Fruit fly (Drosophila melanogaster) whole organism, embryonic: ENCODE results near the gene CG13843.
A peak's percentile ranks its signal among the peaks of the same experiment; 100 is the strongest.

Experiments
- Atf6 ChIP-seq: fragments of 200-800 bp; sonication (Bioruptor generic); IDR thresholded peaks from 2 replicates; pipeline ENCODE4 v1.3.6; 2022; ENCODE audit warnings: missing biosample characterization, missing genetic modification characterization
- CG10654 ChIP-seq: fragments of 200-800 bp; sonication (Bioruptor generic); optimal IDR thresholded peaks from 2 replicates; lab custom pipeline; 2016; ENCODE audit warnings: missing biosample characterization, missing genetic modification characterization
- CG11695 ChIP-seq: fragments of 200-800 bp; sonication (Bioruptor generic); IDR thresholded peaks from 3 replicates; pipeline ENCODE4 v1.3.6; 2022; ENCODE audit warnings: missing biosample characterization, missing genetic modification characterization
- CG14014 ChIP-seq: fragments of 200-800 bp; sonication (Bioruptor generic); IDR thresholded peaks from 2 replicates; pipeline ENCODE4 v1.3.6; 2022; ENCODE audit warnings: missing biosample characterization, missing genetic modification characterization
- CG1603 ChIP-seq: fragments of 200-800 bp; sonication (Bioruptor generic); optimal IDR thresholded peaks from 2 replicates; lab custom pipeline; 2019; ENCODE audit warnings: missing biosample characterization, mild to moderate bottlenecking, missing genetic modification characterization, moderate library complexity
- CG1647 ChIP-seq: fragments of 200-800 bp; sonication (Bioruptor generic); optimal IDR thresholded peaks from 3 replicates; lab custom pipeline; 2016; ENCODE audit warnings: missing biosample characterization, missing genetic modification characterization
- CG17328 ChIP-seq: fragments of 200-800 bp; sonication (Bioruptor generic); IDR thresholded peaks from 2 replicates; pipeline ENCODE4 v1.3.6; 2022; ENCODE audit warnings: missing biosample characterization, missing genetic modification characterization
- CG17802 ChIP-seq: fragments of 200-800 bp; sonication (Bioruptor generic); optimal IDR thresholded peaks from 2 replicates; lab custom pipeline; 2018; ENCODE audit warnings: missing biosample characterization, mild to moderate bottlenecking, missing genetic modification characterization, moderate library complexity
- CG18011 ChIP-seq: fragments of 200-800 bp; sonication (Bioruptor generic); optimal IDR thresholded peaks from 2 replicates; lab custom pipeline; 2017; ENCODE audit warnings: missing biosample characterization, missing genetic modification characterization, mild to moderate bottlenecking, moderate library complexity, missing genotype
- CG2678 ChIP-seq: fragments of 200-800 bp; sonication (Bioruptor generic); optimal IDR thresholded peaks from 3 replicates; lab custom pipeline; 2019; ENCODE audit warnings: missing biosample characterization, mild to moderate bottlenecking, missing genetic modification characterization, moderate library complexity
- CG2712 ChIP-seq: fragments of 200-800 bp; optimal IDR thresholded peaks from 3 replicates; lab custom pipeline; 2019; ENCODE audit warnings: missing biosample characterization, mild to moderate bottlenecking, missing genetic modification characterization, moderate library complexity
- CG6254 ChIP-seq: fragments of 200-800 bp; sonication (Bioruptor generic); optimal IDR thresholded peaks from 3 replicates; lab custom pipeline; 2017; ENCODE audit warnings: mild to moderate bottlenecking, missing biosample characterization, missing genetic modification reagents, missing genetic modification characterization
- CG7357 ChIP-seq: fragments of 200-800 bp; sonication (Bioruptor generic); IDR thresholded peaks from 3 replicates; pipeline ENCODE4 v1.3.6; 2022; ENCODE audit warnings: missing biosample characterization, missing genetic modification characterization
- CG8290 ChIP-seq, 3 experiments: fragments of 200-800 bp; sonication (Bioruptor generic); optimal IDR thresholded peaks; 2 replicates each; lab custom pipeline; 2016 to 2019; ENCODE audit warnings: missing biosample characterization in 3 of 3, missing genetic modification characterization in 3 of 3, mild to moderate bottlenecking in 2 of 3, moderate library complexity in 1 of 3
- CG9797 ChIP-seq: fragments of 200-800 bp; sonication (Bioruptor generic); optimal IDR thresholded peaks from 3 replicates; lab custom pipeline; 2018; ENCODE audit warnings: missing biosample characterization, mild to moderate bottlenecking, missing genetic modification characterization
- D ChIP-seq, 2 experiments: fragments of 200-800 bp in 1 of 2; fragments of >200 bp in 1 of 2; sonication (Bioruptor generic) in 1 of 2; optimal IDR thresholded peaks; 2 replicates in 1 of 2; 3 replicates in 1 of 2; lab custom pipeline; 2017; ENCODE audit warnings: mild to moderate bottlenecking in 1 of 2, missing biosample characterization in 1 of 2, missing genetic modification characterization in 1 of 2, missing genetic modification reagents in 1 of 2
- Dad ChIP-seq: fragments of 200-800 bp; sonication (Bioruptor generic); optimal IDR thresholded peaks from 3 replicates; lab custom pipeline; 2016; ENCODE audit warnings: missing biosample characterization, missing genetic modification characterization
- Dbx ChIP-seq: fragments of 200-800 bp; sonication (Bioruptor generic); IDR thresholded peaks from 3 replicates; pipeline ENCODE4 v1.3.6; 2022; ENCODE audit warnings: missing biosample characterization, missing genetic modification characterization
- Ets65A ChIP-seq: fragments of 200-800 bp; sonication (Bioruptor generic); peaks from one replicate; lab custom pipeline; 2016; ENCODE audit warnings: missing biosample characterization, missing genetic modification characterization
- Fer3 ChIP-seq: fragments of 200-800 bp; sonication (Bioruptor generic); optimal IDR thresholded peaks from 2 replicates; lab custom pipeline; 2018; ENCODE audit warnings: missing biosample characterization, mild to moderate bottlenecking, missing genetic modification characterization, moderate library complexity
- Hsf ChIP-seq: fragments of 200-800 bp; sonication (Bioruptor generic); optimal IDR thresholded peaks from 3 replicates; lab custom pipeline; 2016; ENCODE audit warnings: missing biosample characterization, missing genetic modification characterization
- Lhr ChIP-seq: fragments of 200-800 bp; sonication (Bioruptor generic); optimal IDR thresholded peaks from 3 replicates; lab custom pipeline; 2017; ENCODE audit warnings: mild to moderate bottlenecking, missing biosample characterization, missing genetic modification reagents, missing genetic modification characterization
- Meics ChIP-seq: fragments of 200-800 bp; sonication (Bioruptor generic); optimal IDR thresholded peaks from 2 replicates; lab custom pipeline; 2017; ENCODE audit warnings: missing biosample characterization, mild to moderate bottlenecking, missing genetic modification characterization
- Rx ChIP-seq: fragments of 200-800 bp; sonication (Bioruptor generic); IDR thresholded peaks from 2 replicates; pipeline ENCODE4 v1.3.6; 2022; ENCODE audit warnings: missing biosample characterization, missing genetic modification characterization
- Ssrp ChIP-seq: fragments of 200-800 bp; sonication (Bioruptor generic); optimal IDR thresholded peaks from 2 replicates; lab custom pipeline; 2018; ENCODE audit warnings: missing biosample characterization, mild to moderate bottlenecking, missing genetic modification characterization, moderate library complexity
- Tbp ChIP-seq: fragments of >200 bp; optimal IDR thresholded peaks from 2 replicates; lab custom pipeline; 2018; ENCODE audit warnings: missing biosample characterization, missing genetic modification characterization
- Vsx1 ChIP-seq: fragments of 200-800 bp; sonication (Bioruptor generic); optimal IDR thresholded peaks from 2 replicates; lab custom pipeline; 2017; ENCODE audit warnings: missing biosample characterization, mild to moderate bottlenecking, missing genetic modification characterization, missing genetic modification reagents
- Xrp1 ChIP-seq: fragments of 200-800 bp; sonication (Bioruptor generic); IDR thresholded peaks from 2 replicates; pipeline ENCODE4 v1.3.6; 2022; ENCODE audit warnings: missing biosample characterization, missing genetic modification characterization
- ase ChIP-seq: fragments of 200-800 bp; sonication (Bioruptor generic); IDR thresholded peaks from 3 replicates; pipeline ENCODE4 v1.3.6; 2022; ENCODE audit warnings: missing biosample characterization, missing genetic modification characterization
- bab2 ChIP-seq: fragments of 200-800 bp; sonication (Bioruptor generic); optimal IDR thresholded peaks from 2 replicates; lab custom pipeline; 2016; ENCODE audit warnings: missing biosample characterization, missing genetic modification characterization
- br ChIP-seq: fragments of >200 bp; optimal IDR thresholded peaks from 2 replicates; lab custom pipeline; 2017
- ci ChIP-seq: fragments of 200-800 bp; sonication (Bioruptor generic); IDR thresholded peaks from 3 replicates; pipeline ENCODE4 v1.3.6; 2022; ENCODE audit warnings: missing biosample characterization, missing genetic modification characterization
- crol ChIP-seq: fragments of 200-800 bp; sonication (Bioruptor generic); IDR thresholded peaks from 2 replicates; pipeline ENCODE4 v1.3.6; 2022; ENCODE audit warnings: missing biosample characterization, missing genetic modification characterization
- dan ChIP-seq: fragments of 200-800 bp; sonication (Bioruptor generic); IDR thresholded peaks from 2 replicates; pipeline ENCODE4 v1.3.6; 2022; ENCODE audit warnings: missing biosample characterization, missing genetic modification characterization
- dpn ChIP-seq, 2 experiments: fragments of 200-800 bp; sonication (Bioruptor generic); optimal IDR thresholded peaks; 3 replicates each; lab custom pipeline; 2016; ENCODE audit warnings: missing biosample characterization in 2 of 2, missing genetic modification characterization in 2 of 2
- en ChIP-seq: fragments of 200-800 bp; sonication (Bioruptor generic); optimal IDR thresholded peaks from 2 replicates; lab custom pipeline; 2016; ENCODE audit warnings: missing biosample characterization, missing genetic modification characterization
- gce ChIP-seq: fragments of 200-800 bp; sonication (Bioruptor generic); IDR thresholded peaks from 3 replicates; pipeline ENCODE4 v1.3.6; 2022; ENCODE audit warnings: missing biosample characterization, missing genetic modification characterization
- gsb-n ChIP-seq: fragments of 200-800 bp; sonication (Bioruptor generic); optimal IDR thresholded peaks from 3 replicates; lab custom pipeline; 2018; ENCODE audit warnings: missing biosample characterization, mild to moderate bottlenecking, missing genetic modification characterization
- hbn ChIP-seq: fragments of 200-800 bp; sonication (Bioruptor generic); IDR thresholded peaks from 2 replicates; pipeline ENCODE4 v1.3.6; 2022; ENCODE audit warnings: missing biosample characterization, missing genetic modification characterization; ENCODE audit not compliant: partially characterized antibody
- mld ChIP-seq: fragments of 200-800 bp; sonication (Bioruptor generic); IDR thresholded peaks from 3 replicates; pipeline ENCODE4 v1.3.6; 2022; ENCODE audit warnings: missing biosample characterization, missing genetic modification characterization; ENCODE audit not compliant: partially characterized antibody
- nau ChIP-seq: fragments of 200-800 bp; sonication (Bioruptor generic); optimal IDR thresholded peaks from 3 replicates; lab custom pipeline; 2017; ENCODE audit warnings: missing biosample characterization, mild to moderate bottlenecking, missing genetic modification characterization, missing genetic modification reagents
- nom ChIP-seq: fragments of 200-800 bp; sonication (Bioruptor generic); optimal IDR thresholded peaks from 2 replicates; lab custom pipeline; 2017; ENCODE audit warnings: missing biosample characterization, missing genetic modification characterization, mild to moderate bottlenecking, moderate library complexity, missing genetic modification reagents
- oc ChIP-seq: fragments of 200-800 bp; sonication (Bioruptor generic); optimal IDR thresholded peaks from 2 replicates; lab custom pipeline; 2018; ENCODE audit warnings: missing biosample characterization, mild to moderate bottlenecking, missing genetic modification characterization, moderate library complexity
- onecut ChIP-seq: fragments of 200-800 bp; sonication (Bioruptor generic); IDR thresholded peaks from 2 replicates; pipeline ENCODE4 v1.3.6; 2022; ENCODE audit warnings: missing biosample characterization, missing genetic modification characterization
- pan ChIP-seq, 4 experiments: fragments of >200 bp in 3 of 4; fragments of 200-800 bp in 1 of 4; sonication (Bioruptor generic) in 1 of 4; optimal IDR thresholded peaks in 3 of 4; IDR thresholded peaks in 1 of 4; 2 replicates each; pipeline versions ENCODE4 v1.3.6 to Lab custom; 2017 to 2022; ENCODE audit warnings: missing biosample characterization in 2 of 4, missing genetic modification characterization in 2 of 4, mixed read lengths in 1 of 4
- pho ChIP-seq: fragments of 200-800 bp; sonication (Bioruptor generic); optimal IDR thresholded peaks from 2 replicates; lab custom pipeline; 2016; ENCODE audit warnings: missing biosample characterization, missing genetic modification characterization
- so ChIP-seq: fragments of 200-800 bp; sonication (Bioruptor generic); IDR thresholded peaks from 3 replicates; pipeline ENCODE4 v1.3.6; 2022; ENCODE audit warnings: missing biosample characterization, missing genetic modification characterization
- sob ChIP-seq: fragments of 200-800 bp; sonication (Bioruptor generic); IDR thresholded peaks from 2 replicates; pipeline ENCODE4 v1.3.6; 2022; ENCODE audit warnings: missing biosample characterization, missing genetic modification characterization
- tna ChIP-seq: fragments of 200-800 bp; sonication (Bioruptor generic); IDR thresholded peaks from 2 replicates; pipeline ENCODE4 v1.3.6; 2022; ENCODE audit warnings: missing biosample characterization, missing genetic modification characterization; ENCODE audit not compliant: partially characterized antibody
- vvl ChIP-seq: fragments of 200-800 bp; sonication (Bioruptor generic); IDR thresholded peaks from 2 replicates; pipeline ENCODE4 v1.3.6; 2022; ENCODE audit warnings: missing biosample characterization, missing genetic modification characterization

CG13843 gene

dm6 chr3R:22589311-22589710 is 20.0 kb upstream of the CG13843 start (continued):
- TF ChIP-seq Fer3 (tag; lab: Kevin White, UChicago): peak; percentile 32
- peak; percentile 45 for TF ChIP-seq CG2712 (tag; lab: Kevin White, UChicago)
- peak; percentile 12 for TF ChIP-seq Ssrp
- TF ChIP-seq Dbx (GFP tag; lab: Robert Waterston, UW): no peak
- peak; percentile 38 for TF ChIP-seq CG6254 (GFP tag; lab: Kevin White, UChicago)
- TF ChIP-seq D (optimal IDR thresholded peaks at IDR 0.05; lab: Kevin White, UChicago): no peak
- peak; percentile 56 for TF ChIP-seq D (GFP tag; optimal IDR thresholded peaks at IDR 0.05; lab: Kevin White, UChicago)
- peak; percentile 26 for TF ChIP-seq CG17802 (tag; lab: Kevin White, UChicago)
- TF ChIP-seq Ets65A (GFP tag; lab: Kevin White, UChicago): no peak
- TF ChIP-seq Lhr (GFP tag; lab: Kevin White, UChicago): peak; percentile 6
- no peak for TF ChIP-seq Dad (GFP tag; lab: Kevin White, UChicago)
- no peak for TF ChIP-seq pan (optimal IDR thresholded peaks at IDR 0.05; lab: Kevin White, UChicago)
- TF ChIP-seq pan (GFP tag; optimal IDR thresholded peaks at IDR 0.05 in 1 of 2, IDR thresholded peaks at IDR 0.05 in 1 of 2): peak in 1 of 2 experiments; percentile 50
- no peak for TF ChIP-seq so
- peak; percentile 63; the same call in 1 of the 3 replicates for TF ChIP-seq ci (GFP tag; lab: Robert Waterston, UW)
- no peak for TF ChIP-seq CG7357 (GFP tag; lab: Robert Waterston, UW)
- peak; percentile 10; the same call in 1 of the 2 replicates for TF ChIP-seq sob (GFP tag; lab: Robert Waterston, UW)
- no peak for TF ChIP-seq en (GFP tag; lab: Kevin White, UChicago)
- no peak for TF ChIP-seq ase (GFP tag; lab: Robert Waterston, UW)
- peak; percentile 31 for TF ChIP-seq bab2
- TF ChIP-seq CG18011 (GFP tag; lab: Kevin White, UChicago): no peak
- TF ChIP-seq CG1647: no peak
- peak; percentile 30; the same call in 1 of the 2 replicates for TF ChIP-seq vvl (GFP tag; lab: Robert Waterston, UW)
- TF ChIP-seq tna (GFP tag; lab: Robert Waterston, UW): no peak
- peak; percentile 69 for TF ChIP-seq gsb-n (tag; lab: Kevin White, UChicago)
- peak; percentile 51 for TF ChIP-seq Xrp1 (GFP tag; lab: Robert Waterston, UW)
- TF ChIP-seq nau: peak; percentile 69
- no peak for TF ChIP-seq CG9797 (GFP tag; lab: Kevin White, UChicago)
- peak; percentile 51 for TF ChIP-seq crol (GFP tag; lab: Robert Waterston, UW)
- no peak for TF ChIP-seq CG17328
- no peak for TF ChIP-seq hbn (GFP tag; lab: Robert Waterston, UW)
- TF ChIP-seq CG14014 (GFP tag; lab: Robert Waterston, UW): no peak
- peak; percentile 0 for TF ChIP-seq Hsf (GFP tag; lab: Kevin White, UChicago)
- no peak for TF ChIP-seq Vsx1 (GFP tag; lab: Kevin White, UChicago)
- no peak for TF ChIP-seq dan (GFP tag; lab: Robert Waterston, UW)
- TF ChIP-seq CG1603 (tag; lab: Kevin White, UChicago): peak; percentile 80
- TF ChIP-seq CG2678 (tag; lab: Kevin White, UChicago): peak; percentile 65
- no peak for TF ChIP-seq Rx (GFP tag; lab: Robert Waterston, UW)
- TF ChIP-seq dpn (GFP tag; optimal IDR thresholded peaks at IDR 0.05; lab: Kevin White, UChicago): peak in 1 of 2 experiments; percentile 6
- TF ChIP-seq br: no peak
- TF ChIP-seq CG11695: no peak
- TF ChIP-seq CG8290 (GFP tag; optimal IDR thresholded peaks at IDR 0.05; lab: Kevin White, UChicago): no peak
- peak in 1 of 2 experiments; percentile 63 for TF ChIP-seq CG8290 (tag; optimal IDR thresholded peaks at IDR 0.05; lab: Kevin White, UChicago)
- peak; percentile 48 for TF ChIP-seq oc (tag; lab: Kevin White, UChicago)
- no peak for TF ChIP-seq mld (GFP tag; lab: Robert Waterston, UW)
- no peak for TF ChIP-seq Atf6 (GFP tag; lab: Robert Waterston, UW)
- TF ChIP-seq pho (GFP tag; lab: Kevin White, UChicago): no peak
- TF ChIP-seq gce (GFP tag; lab: Robert Waterston, UW): 0 out of 3 replicates have a peak, but pooled peaks have one; percentile 52
- TF ChIP-seq Tbp: no peak
- TF ChIP-seq CG10654 (GFP tag; lab: Kevin White, UChicago): peak; percentile 16
- peak; percentile 56 for TF ChIP-seq nom
- TF ChIP-seq Meics: peak; percentile 18
- TF ChIP-seq onecut (GFP tag; lab: Robert Waterston, UW): no peak; the same call in 1 of the 2 replicates
